Fruit fly (Drosophila melanogaster) whole organism, embryonic: Measurements from ENCODE around the gene Piezo.

ENCODE experiments used
- ATbp ChIP-seq: fragments of 200-800 bp; sonication (Bioruptor generic); optimal IDR thresholded peaks from 2 replicates; lab custom pipeline; 2017; ENCODE audit warnings: missing biosample characterization, mild to moderate bottlenecking, missing genetic modification characterization, missing genetic modification reagents
- Atf3 ChIP-seq: fragments of 200-800 bp; sonication (Bioruptor generic); optimal IDR thresholded peaks from 3 replicates; lab custom pipeline; 2016; ENCODE audit warnings: missing biosample characterization, missing genetic modification characterization
- Awh ChIP-seq: fragments of 200-800 bp; sonication (Bioruptor generic); IDR thresholded peaks from 2 replicates; pipeline ENCODE4, ENCODE4 v1.3.6; 2022; ENCODE audit warnings: missing biosample characterization, missing genetic modification characterization
- BEAF-32 ChIP-seq: fragments of 200-800 bp; sonication (Bioruptor generic); optimal IDR thresholded peaks from 3 replicates; lab custom pipeline; 2017; ENCODE audit warnings: missing biosample characterization, missing genetic modification characterization, mild to moderate bottlenecking, moderate library complexity, missing genetic modification reagents
- C15 ChIP-seq: fragments of 200-800 bp; sonication (Bioruptor generic); IDR thresholded peaks from 3 replicates; pipeline ENCODE4 v1.3.6; 2022; ENCODE audit warnings: missing biosample characterization, missing genetic modification characterization
- CG10267 ChIP-seq: fragments of 200-800 bp; sonication (Bioruptor generic); optimal IDR thresholded peaks from 2 replicates; lab custom pipeline; 2018; ENCODE audit warnings: missing biosample characterization, mild to moderate bottlenecking, missing genetic modification characterization, moderate library complexity
- CG10321 ChIP-seq: fragments of 200-800 bp; sonication (Bioruptor generic); IDR thresholded peaks from 2 replicates; pipeline ENCODE4 v1.3.6; 2022; ENCODE audit warnings: missing biosample characterization, missing genetic modification characterization
- CG10565 ChIP-seq: fragments of 200-800 bp; sonication (Bioruptor generic); optimal IDR thresholded peaks from 3 replicates; lab custom pipeline; 2016; ENCODE audit warnings: missing biosample characterization, mild to moderate bottlenecking, missing genetic modification characterization
- CG10979 ChIP-seq: fragments of 200-800 bp; sonication (Bioruptor generic); optimal IDR thresholded peaks from 2 replicates; lab custom pipeline; 2018; ENCODE audit warnings: missing biosample characterization, mild to moderate bottlenecking, missing genetic modification characterization, moderate library complexity
- CG12299 ChIP-seq: fragments of 200-800 bp; sonication (Bioruptor generic); optimal IDR thresholded peaks from 2 replicates; lab custom pipeline; 2018; ENCODE audit warnings: missing biosample characterization, mild to moderate bottlenecking, missing genetic modification characterization
- CG13287 ChIP-seq: fragments of 200-800 bp; sonication (Bioruptor generic); IDR thresholded peaks from 2 replicates; pipeline ENCODE4 v1.3.6; 2022; ENCODE audit warnings: missing biosample characterization, missing genetic modification characterization; ENCODE audit not compliant: partially characterized antibody
- CG13894 ChIP-seq: fragments of 200-800 bp; sonication (Bioruptor generic); optimal IDR thresholded peaks from 3 replicates; lab custom pipeline; 2018; ENCODE audit warnings: missing biosample characterization, mild to moderate bottlenecking, missing genetic modification characterization, moderate library complexity
- CG15073 ChIP-seq: fragments of 200-800 bp; sonication (Bioruptor generic); optimal IDR thresholded peaks from 2 replicates; lab custom pipeline; 2016; ENCODE audit warnings: missing biosample characterization, missing genetic modification characterization
- CG1529 ChIP-seq: fragments of 200-800 bp; sonication (Bioruptor generic); optimal IDR thresholded peaks from 3 replicates; lab custom pipeline; 2018; ENCODE audit warnings: missing biosample characterization, missing genetic modification characterization
- CG16815 ChIP-seq: fragments of 200-800 bp; sonication (Bioruptor generic); optimal IDR thresholded peaks from 3 replicates; lab custom pipeline; 2017; ENCODE audit warnings: missing biosample characterization, mild to moderate bottlenecking, missing genetic modification characterization
- CG17912 ChIP-seq: fragments of 200-800 bp; sonication (Bioruptor generic); optimal IDR thresholded peaks from 2 replicates; lab custom pipeline; 2018; ENCODE audit warnings: missing biosample characterization, mild to moderate bottlenecking, missing genetic modification characterization
- CG2116 ChIP-seq: fragments of 200-800 bp; sonication (Bioruptor generic); optimal IDR thresholded peaks from 3 replicates; lab custom pipeline; 2018; ENCODE audit warnings: missing biosample characterization, mild to moderate bottlenecking, missing genetic modification characterization
- CG30020 ChIP-seq: fragments of 200-800 bp; optimal IDR thresholded peaks from 2 replicates; lab custom pipeline; 2019; ENCODE audit warnings: missing biosample characterization, mild to moderate bottlenecking, missing genetic modification characterization, moderate library complexity
- CG3281 ChIP-seq: fragments of 200-800 bp; sonication (Bioruptor generic); optimal IDR thresholded peaks from 3 replicates; lab custom pipeline; 2017; ENCODE audit warnings: missing biosample characterization, mild to moderate bottlenecking, missing genetic modification characterization
- CG34422 ChIP-seq: fragments of 200-800 bp; sonication (Bioruptor generic); IDR thresholded peaks from 3 replicates; pipeline ENCODE4 v1.3.6; 2022; ENCODE audit warnings: missing biosample characterization, missing genetic modification characterization
- CG6254 ChIP-seq: fragments of 200-800 bp; sonication (Bioruptor generic); optimal IDR thresholded peaks from 3 replicates; lab custom pipeline; 2017; ENCODE audit warnings: mild to moderate bottlenecking, missing biosample characterization, missing genetic modification reagents, missing genetic modification characterization
- CG6765 ChIP-seq: fragments of 200-800 bp; sonication (Bioruptor generic); optimal IDR thresholded peaks from 3 replicates; lab custom pipeline; 2017; ENCODE audit warnings: missing biosample characterization, mild to moderate bottlenecking, missing genetic modification characterization
- CG7963 ChIP-seq: fragments of 200-800 bp; sonication (Bioruptor generic); IDR thresholded peaks from 3 replicates; pipeline ENCODE4 v1.3.6; 2022; ENCODE audit warnings: missing biosample characterization, missing genetic modification characterization; ENCODE audit not compliant: partially characterized antibody
- CoRest ChIP-seq: fragments of 200-800 bp; sonication (Bioruptor generic); optimal IDR thresholded peaks from 3 replicates; lab custom pipeline; 2018; ENCODE audit warnings: missing biosample characterization, mild to moderate bottlenecking, missing genetic modification characterization, moderate library complexity
- NC2β ChIP-seq: fragments of 200-800 bp; sonication (Bioruptor generic); optimal IDR thresholded peaks from 2 replicates; lab custom pipeline; 2016; ENCODE audit warnings: missing biosample characterization, missing genetic modification characterization
- Neu2 ChIP-seq: fragments of 200-800 bp; sonication (Bioruptor generic); optimal IDR thresholded peaks from 3 replicates; lab custom pipeline; 2016; ENCODE audit warnings: missing biosample characterization, missing genetic modification characterization, borderline replicate concordance
- Nf-YB ChIP-seq: fragments of 200-800 bp; sonication (Bioruptor generic); optimal IDR thresholded peaks from 3 replicates; lab custom pipeline; 2019; ENCODE audit warnings: missing biosample characterization, mild to moderate bottlenecking, missing genetic modification characterization, moderate library complexity
- Oli ChIP-seq: fragments of 200-800 bp; sonication (Bioruptor generic); optimal IDR thresholded peaks from 2 replicates; lab custom pipeline; 2018; ENCODE audit warnings: missing biosample characterization, mild to moderate bottlenecking, missing genetic modification characterization, moderate library complexity
- aop ChIP-seq: fragments of 200-800 bp; sonication (Bioruptor generic); IDR thresholded peaks from 2 replicates; pipeline ENCODE4 v1.3.6; 2022; ENCODE audit warnings: missing biosample characterization, missing genetic modification characterization
- dysf ChIP-seq: fragments of 200-800 bp; sonication (Bioruptor generic); IDR thresholded peaks from 3 replicates; pipeline ENCODE4 v1.3.6; 2022; ENCODE audit warnings: missing biosample characterization, missing genetic modification characterization
- gro ChIP-seq: fragments of 200-800 bp; sonication (Bioruptor generic); optimal IDR thresholded peaks from 2 replicates; lab custom pipeline; 2016; ENCODE audit warnings: missing biosample characterization, missing genetic modification characterization
- gt ChIP-seq: fragments of 200-800 bp; sonication (Bioruptor generic); IDR thresholded peaks from 2 replicates; pipeline ENCODE4 v1.3.6; 2022; ENCODE audit warnings: missing biosample characterization, missing genetic modification characterization
- hbn ChIP-seq: fragments of 200-800 bp; sonication (Bioruptor generic); IDR thresholded peaks from 2 replicates; pipeline ENCODE4 v1.3.6; 2022; ENCODE audit warnings: missing biosample characterization, missing genetic modification characterization; ENCODE audit not compliant: partially characterized antibody
- her ChIP-seq: fragments of 200-800 bp; sonication (Bioruptor generic); optimal IDR thresholded peaks from 2 replicates; lab custom pipeline; 2016; ENCODE audit warnings: missing biosample characterization, missing genetic modification characterization
- jigr1 ChIP-seq: fragments of 200-800 bp; sonication (Bioruptor generic); IDR thresholded peaks from 3 replicates; pipeline ENCODE4 v1.3.6; 2022; ENCODE audit warnings: missing biosample characterization, missing genetic modification characterization
- knrl ChIP-seq: fragments of 200-800 bp; sonication (Bioruptor generic); IDR thresholded peaks from 3 replicates; pipeline ENCODE4 v1.3.6; 2022; ENCODE audit warnings: missing biosample characterization, missing genetic modification characterization; ENCODE audit not compliant: partially characterized antibody
- nerfin-2 ChIP-seq: fragments of 200-800 bp; sonication (Bioruptor generic); IDR thresholded peaks from 2 replicates; pipeline ENCODE4 v1.3.6; 2022; ENCODE audit warnings: missing biosample characterization, missing genetic modification characterization; ENCODE audit not compliant: partially characterized antibody
- p53 ChIP-seq: fragments of 200-800 bp; sonication (Bioruptor generic); optimal IDR thresholded peaks from 2 replicates; lab custom pipeline; 2016; ENCODE audit warnings: missing biosample characterization, missing genetic modification characterization
- pan ChIP-seq, 4 experiments: fragments of >200 bp in 3 of 4; fragments of 200-800 bp in 1 of 4; sonication (Bioruptor generic) in 1 of 4; optimal IDR thresholded peaks in 3 of 4; IDR thresholded peaks in 1 of 4; 2 replicates each; pipeline versions ENCODE4 v1.3.6 to Lab custom; 2017 to 2022; ENCODE audit warnings: missing biosample characterization in 2 of 4, missing genetic modification characterization in 2 of 4, mixed read lengths in 1 of 4
- pb ChIP-seq: fragments of 200-800 bp; sonication (Bioruptor generic); optimal IDR thresholded peaks from 3 replicates; lab custom pipeline; 2016; ENCODE audit warnings: missing biosample characterization, missing genetic modification characterization
- phol ChIP-seq: fragments of 200-800 bp; sonication (Bioruptor generic); optimal IDR thresholded peaks from 3 replicates; lab custom pipeline; 2018; ENCODE audit warnings: missing biosample characterization, mild to moderate bottlenecking, missing genetic modification characterization, moderate library complexity
- prd ChIP-seq, 3 experiments: fragments of >200 bp in 2 of 3; fragments of 200-800 bp in 1 of 3; sonication (Bioruptor generic) in 1 of 3; optimal IDR thresholded peaks in 2 of 3; IDR thresholded peaks in 1 of 3; 2 replicates in 2 of 3; 3 replicates in 1 of 3; pipeline versions ENCODE4 v1.3.6 to Lab custom; 2017 to 2022; ENCODE audit warnings: missing biosample characterization in 1 of 3, missing genetic modification characterization in 1 of 3
- sc ChIP-seq, 3 experiments: fragments of >200 bp in 2 of 3; fragments of 200-800 bp in 1 of 3; sonication (Bioruptor generic) in 1 of 3; optimal IDR thresholded peaks; 2 replicates in 2 of 3; 3 replicates in 1 of 3; lab custom pipeline; 2017; ENCODE audit warnings: mild to moderate bottlenecking in 1 of 3, missing biosample characterization in 1 of 3, missing genetic modification characterization in 1 of 3, missing genetic modification reagents in 1 of 3
- schlank ChIP-seq: fragments of 200-800 bp; sonication (Bioruptor generic); optimal IDR thresholded peaks from 2 replicates; lab custom pipeline; 2018; ENCODE audit warnings: missing biosample characterization, mild to moderate bottlenecking, missing genetic modification characterization
- slou ChIP-seq: fragments of 200-800 bp; sonication (Bioruptor generic); optimal IDR thresholded peaks from 3 replicates; lab custom pipeline; 2016; ENCODE audit warnings: missing biosample characterization, missing genetic modification characterization
- ssp ChIP-seq: fragments of 200-800 bp; sonication (Bioruptor generic); IDR thresholded peaks from 2 replicates; pipeline ENCODE4 v1.3.6; 2022; ENCODE audit warnings: missing biosample characterization, missing genetic modification characterization
- vnd ChIP-seq: fragments of 200-800 bp; sonication (Bioruptor generic); IDR thresholded peaks from 3 replicates; pipeline ENCODE4 v1.3.6; 2022; ENCODE audit warnings: missing biosample characterization, missing genetic modification characterization; ENCODE audit not compliant: partially characterized antibody

Piezo gene

dm6 chr2L:8126849-8127602 is 35.8 kb upstream of the Piezo start, which contains the start of the genes CG12375 and CG8668 (continued):
- TF ChIP-seq CG10267 (tag; lab: Kevin White, UChicago) = peak; percentile 37
- no peak for TF ChIP-seq slou (GFP tag; lab: Kevin White, UChicago)
- peak; percentile 24; the same call in 1 of the 3 replicates for TF ChIP-seq CG34422 (GFP tag; lab: Robert Waterston, UW)
- no peak for TF ChIP-seq CG17912
- TF ChIP-seq Oli (tag; lab: Kevin White, UChicago) = no peak
- no peak for TF ChIP-seq dysf (GFP tag; lab: Robert Waterston, UW)
- no peak for TF ChIP-seq ssp (GFP tag; lab: Robert Waterston, UW)
- TF ChIP-seq gt (GFP tag; lab: Robert Waterston, UW) = no peak
- no peak for TF ChIP-seq jigr1 (GFP tag; lab: Robert Waterston, UW)
- no peak for TF ChIP-seq ATbp (GFP tag; lab: Kevin White, UChicago)
- no peak for TF ChIP-seq CG15073 (GFP tag; lab: Kevin White, UChicago)
- no peak for TF ChIP-seq NC2β (GFP tag; lab: Kevin White, UChicago)
- no peak for TF ChIP-seq CG10565 (GFP tag; lab: Kevin White, UChicago)
- no peak for TF ChIP-seq sc (optimal IDR thresholded peaks at IDR 0.05; lab: Kevin White, UChicago)
- TF ChIP-seq sc (GFP tag; optimal IDR thresholded peaks at IDR 0.05; lab: Kevin White, UChicago) = no peak
- no peak for TF ChIP-seq p53 (GFP tag; lab: Kevin White, UChicago)
- no peak for TF ChIP-seq CG13894 (tag; lab: Kevin White, UChicago)
- no peak for TF ChIP-seq pan (optimal IDR thresholded peaks at IDR 0.05; lab: Kevin White, UChicago)
- no peak for TF ChIP-seq pan (GFP tag; optimal IDR thresholded peaks at IDR 0.05 in 1 of 2, IDR thresholded peaks at IDR 0.05 in 1 of 2)
- TF ChIP-seq C15 (GFP tag; lab: Robert Waterston, UW) = no peak
- peak; percentile 75 for TF ChIP-seq knrl (GFP tag; lab: Robert Waterston, UW)
- peak; percentile 71 for TF ChIP-seq vnd
- TF ChIP-seq CG30020 (tag; lab: Kevin White, UChicago) = no peak
- TF ChIP-seq CG6254 (GFP tag; lab: Kevin White, UChicago) = peak; percentile 12
- TF ChIP-seq her = no peak
- TF ChIP-seq CG6765 = peak; percentile 61
- TF ChIP-seq nerfin-2 (GFP tag; lab: Robert Waterston, UW) = peak; percentile 64
- TF ChIP-seq BEAF-32 (GFP tag; lab: Kevin White, UChicago) = peak; percentile 80
- TF ChIP-seq CG10321 (GFP tag; lab: Robert Waterston, UW) = no peak
- peak; percentile 87 for TF ChIP-seq CG13287 (GFP tag; lab: Robert Waterston, UW)
- TF ChIP-seq prd (optimal IDR thresholded peaks at IDR 0.05; lab: Kevin White, UChicago) = no peak
- no peak for TF ChIP-seq prd (GFP tag; IDR thresholded peaks at IDR 0.05; lab: Robert Waterston, UW)
- no peak for TF ChIP-seq CG1529 (GFP tag; lab: Kevin White, UChicago)
- no peak for TF ChIP-seq aop
- TF ChIP-seq Neu2 (GFP tag; lab: Kevin White, UChicago) = no peak
- no peak for TF ChIP-seq Awh (GFP tag; lab: Robert Waterston, UW)
- TF ChIP-seq pb (GFP tag; lab: Kevin White, UChicago) = no peak
- TF ChIP-seq CoRest (tag; lab: Kevin White, UChicago) = no peak
- TF ChIP-seq gro (GFP tag; lab: Kevin White, UChicago) = peak; percentile 22
- TF ChIP-seq CG7963 = peak; percentile 74; the same call in 2 of the 3 replicates
- no peak for TF ChIP-seq CG12299
- TF ChIP-seq phol (tag; lab: Kevin White, UChicago) = no peak
- TF ChIP-seq CG2116 (GFP tag; lab: Kevin White, UChicago) = peak; percentile 93
- no peak for TF ChIP-seq CG16815 (GFP tag; lab: Kevin White, UChicago)
- no peak for TF ChIP-seq CG10979 (tag; lab: Kevin White, UChicago)
- TF ChIP-seq CG3281 = peak; percentile 13
- no peak for TF ChIP-seq Atf3 (GFP tag; lab: Kevin White, UChicago)
- TF ChIP-seq Nf-YB = no peak
- TF ChIP-seq hbn = peak; percentile 80
- TF ChIP-seq schlank = no peak
